Fruit fly (Drosophila melanogaster) whole organism, prepupa: Measurements from ENCODE around the gene Syt12.

Source experiments
- CG34406 ChIP-seq: fragments of 200-800 bp; sonication (Bioruptor generic); optimal IDR thresholded peaks from 3 replicates; lab custom pipeline; 2016; ENCODE audit warnings: missing biosample characterization, missing genetic modification characterization
- CG6854 ChIP-seq: fragments of 200-800 bp; sonication (Bioruptor generic); optimal IDR thresholded peaks from 2 replicates; lab custom pipeline; 2017; ENCODE audit warnings: missing biosample characterization, mild to moderate bottlenecking, missing genetic modification characterization
- CG7368 ChIP-seq: fragments of 200-800 bp; sonication (Bioruptor generic); optimal IDR thresholded peaks from 3 replicates; lab custom pipeline; 2016; ENCODE audit warnings: missing biosample characterization, missing genetic modification characterization
- CG8632 ChIP-seq: fragments of 200-800 bp; sonication (Bioruptor generic); optimal IDR thresholded peaks from 3 replicates; lab custom pipeline; 2016; ENCODE audit warnings: missing biosample characterization, missing genetic modification characterization
- Hr38 ChIP-seq: sonication (Bioruptor generic); optimal IDR thresholded peaks from 2 replicates; lab custom pipeline; 2016; ENCODE audit warnings: missing biosample characterization, missing genetic modification characterization
- OdsH ChIP-seq: fragments of 200-800 bp; sonication (Bioruptor generic); optimal IDR thresholded peaks from 3 replicates; lab custom pipeline; 2016; ENCODE audit warnings: missing biosample characterization, missing genetic modification characterization
- cyc ChIP-seq: fragments of 200-800 bp; sonication (Bioruptor generic); optimal IDR thresholded peaks from 3 replicates; lab custom pipeline; 2016; ENCODE audit warnings: missing biosample characterization, missing genetic modification characterization
- fkh ChIP-seq: fragments of 200-800 bp; sonication (Bioruptor generic); optimal IDR thresholded peaks from 3 replicates; lab custom pipeline; 2017; ENCODE audit warnings: missing biosample characterization, mild to moderate bottlenecking, missing genetic modification characterization, moderate library complexity
- salr ChIP-seq, 2 experiments: fragments of 200-800 bp; sonication (Bioruptor generic); optimal IDR thresholded peaks; 3 replicates each; lab custom pipeline; 2016 to 2018; ENCODE audit warnings: missing biosample characterization in 2 of 2, missing genetic modification characterization in 2 of 2, mild to moderate bottlenecking in 1 of 2
- ss ChIP-seq, 2 experiments: fragments of 200-800 bp; sonication (Bioruptor generic); optimal IDR thresholded peaks; 2 replicates in 1 of 2; 3 replicates in 1 of 2; lab custom pipeline; 2017 to 2018; ENCODE audit warnings: mild to moderate bottlenecking in 2 of 2, missing biosample characterization in 2 of 2, missing genetic modification characterization in 2 of 2, moderate library complexity in 1 of 2

dm6 chrX:13387373-13387850 lies 28.4 kb downstream of the Syt12 start, which contains the start of the genes Ype and CG1662:
- peak; percentile 34 for TF ChIP-seq CG7368
- TF ChIP-seq Hr38 (GFP tag; lab: Kevin White, UChicago): no peak
- peak; percentile 99 for TF ChIP-seq fkh (GFP tag; lab: Kevin White, UChicago)
- peak; percentile 13 to 59 for TF ChIP-seq salr (GFP tag; optimal IDR thresholded peaks at IDR 0.05; lab: Kevin White, UChicago)
- TF ChIP-seq OdsH (GFP tag; lab: Kevin White, UChicago): peak; percentile 81
- peak in 1 of 2 experiments; percentile 71 for TF ChIP-seq ss (GFP tag; optimal IDR thresholded peaks at IDR 0.05; lab: Kevin White, UChicago)
- TF ChIP-seq CG6854: no peak
- TF ChIP-seq CG8632 (GFP tag; lab: Kevin White, UChicago): peak; percentile 57
- TF ChIP-seq CG34406 (GFP tag; lab: Kevin White, UChicago): peak; percentile 57
- TF ChIP-seq cyc (GFP tag; lab: Kevin White, UChicago): peak; percentile 79
